Worm (Caenorhabditis elegans) whole organism, L2 larva: ENCODE data around the gene csa-1.

Experiments used
- F13H6.1 ChIP-seq: sonication (generic microtip); optimal IDR thresholded peaks from 2 replicates; lab custom pipeline; 2016; ENCODE audit warnings: missing genetic modification characterization, missing compliant biosample characterization
- aly-2 ChIP-seq: fragments of 150-350 bp; optimal IDR thresholded peaks from 2 replicates; lab custom pipeline; 2014; ENCODE audit warnings: missing biosample characterization, missing genetic modification characterization
- fos-1 ChIP-seq: fragments of 150-350 bp; optimal IDR thresholded peaks from 2 replicates; lab custom pipeline; 2014; ENCODE audit warnings: missing biosample characterization, missing genetic modification characterization
- lin-39 ChIP-seq: fragments of 150-350 bp; optimal IDR thresholded peaks from 2 replicates; lab custom pipeline; 2014; ENCODE audit warnings: missing biosample characterization, missing genetic modification reagents, missing genetic modification characterization
- nhr-25 ChIP-seq: fragments of 150-350 bp; sonication (generic microtip); optimal IDR thresholded peaks from 3 replicates; lab custom pipeline; 2014; ENCODE audit warnings: missing biosample characterization, missing genetic modification characterization
- skn-1 ChIP-seq: sonication (generic microtip); optimal IDR thresholded peaks from 2 replicates; lab custom pipeline; 2017; ENCODE audit warnings: missing biosample characterization, missing genetic modification characterization

- TF ChIP-seq nhr-25 (tag; lab: Kevin White, UChicago) (no peak), fos-1 (tag; lab: Kevin White, UChicago) (no peak), lin-39 (tag; lab: Kevin White, UChicago) (no peak), F13H6.1 (tag; lab: Kevin White, UChicago) (no peak), skn-1 (no peak), aly-2 (tag; lab: Kevin White, UChicago) (no peak)
Measured at ce11 chrII:9304849-9305248, 14.7 kb downstream of the csa-1 start.
